Worm (Caenorhabditis elegans): ENCODE data around the gene ugt-49.

Gene ugt-49

DNA sequence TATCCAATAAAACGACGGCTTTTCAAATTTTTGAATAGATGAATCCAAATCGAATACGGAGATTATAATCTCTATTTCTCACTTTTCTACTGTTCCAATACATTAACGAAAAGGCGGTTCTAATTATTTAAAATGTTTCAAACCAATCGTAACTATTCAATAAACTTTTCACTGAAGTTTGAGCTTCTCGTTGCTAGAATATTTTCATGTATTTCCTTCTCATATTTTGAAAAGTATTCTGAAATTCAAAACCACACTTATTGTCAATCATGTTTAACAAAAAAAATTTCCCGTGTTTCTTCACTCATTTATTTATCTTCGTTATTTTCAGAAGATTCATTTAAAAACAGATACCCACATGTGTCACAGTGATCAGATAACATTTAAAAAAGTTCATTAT lies 30.7 kb downstream of the ugt-49 start, which contains the start of gene F15H10.8:
Gene F15H10.8 (minus strand): TSS at position 101 of the 400 bp plus-strand sequence.
- TF ChIP-seq madf-6 (GFP tag; IDR thresholded peaks at IDR 0.05) (no peak), C17E4.6 (GFP tag; IDR thresholded peaks at IDR 0.05) (no peak), fkh-3 (tag; optimal IDR thresholded peaks at IDR 0.05) (no peak)

DNA sequence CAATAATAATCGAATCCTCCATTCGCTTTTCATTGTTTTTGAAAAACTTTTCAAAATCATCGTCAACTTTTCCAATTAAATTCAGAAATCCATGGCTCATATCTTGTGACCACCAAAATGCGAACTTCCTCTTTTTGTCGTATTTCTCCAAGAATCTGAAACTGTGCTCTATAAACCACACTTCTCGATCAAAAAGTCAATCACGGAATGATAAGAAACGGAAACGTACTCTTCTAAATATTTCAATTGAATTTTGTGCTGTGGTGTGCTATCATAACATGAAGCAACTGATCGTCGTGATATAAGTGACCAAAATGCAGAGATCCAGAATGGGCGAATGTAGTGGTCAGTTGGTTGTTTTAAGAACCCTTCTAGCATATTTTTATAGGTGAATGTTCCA lies 32.6 kb downstream of the ugt-49 start:
- TF ChIP-seq nhr-80 (tag; optimal IDR thresholded peaks at IDR 0.05) (peak; percentile 74), him-1 (tag; optimal IDR thresholded peaks at IDR 0.05) (no peak)

DNA sequence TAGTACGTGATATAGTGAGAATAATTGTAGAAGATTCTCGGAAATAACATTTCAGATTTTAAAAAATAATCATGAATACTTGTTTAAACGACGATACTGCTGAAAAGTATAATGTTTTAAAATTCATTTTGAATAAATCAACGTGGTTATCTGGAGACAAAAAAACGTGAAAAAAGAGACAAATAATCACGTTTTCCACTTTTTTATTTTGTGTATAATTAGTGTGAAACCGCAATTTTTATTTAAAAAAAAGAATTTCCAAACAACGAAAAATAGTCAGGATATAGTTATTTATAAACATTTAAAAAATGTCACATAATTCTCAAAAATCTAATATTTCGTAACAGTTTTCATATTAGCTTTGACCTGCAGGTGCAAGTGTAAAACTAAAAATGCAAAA lies 34.2 kb downstream of the ugt-49 start, which contains the start of gene F15H10.7:
Gene F15H10.7 (minus strand): TSS at position 101 of the 400 bp plus-strand sequence.
- TF ChIP-seq egl-18 (GFP tag; IDR thresholded peaks at IDR 0.05) (no peak), somi-1 (GFP tag; optimal IDR thresholded peaks at IDR 0.05) (no peak), rec-8 (tag; optimal IDR thresholded peaks at IDR 0.05) (no peak), F23B12.7 (tag; optimal IDR thresholded peaks at IDR 0.05; ENCODE audit: insufficient read depth) (no peak), him-1 (tag; optimal IDR thresholded peaks at IDR 0.05) (no peak), egrh-3 (GFP tag; IDR thresholded peaks at IDR 0.05) (no peak), F55B11.4 (tag; optimal IDR thresholded peaks at IDR 0.05; ENCODE audit: borderline replicate concordance, insufficient read depth) (no peak), C17E4.6 (GFP tag; IDR thresholded peaks at IDR 0.05) (no peak), lsy-27 (tag; optimal IDR thresholded peaks at IDR 0.05; ENCODE audit: borderline replicate concordance, insufficient read depth) (no peak)

DNA sequence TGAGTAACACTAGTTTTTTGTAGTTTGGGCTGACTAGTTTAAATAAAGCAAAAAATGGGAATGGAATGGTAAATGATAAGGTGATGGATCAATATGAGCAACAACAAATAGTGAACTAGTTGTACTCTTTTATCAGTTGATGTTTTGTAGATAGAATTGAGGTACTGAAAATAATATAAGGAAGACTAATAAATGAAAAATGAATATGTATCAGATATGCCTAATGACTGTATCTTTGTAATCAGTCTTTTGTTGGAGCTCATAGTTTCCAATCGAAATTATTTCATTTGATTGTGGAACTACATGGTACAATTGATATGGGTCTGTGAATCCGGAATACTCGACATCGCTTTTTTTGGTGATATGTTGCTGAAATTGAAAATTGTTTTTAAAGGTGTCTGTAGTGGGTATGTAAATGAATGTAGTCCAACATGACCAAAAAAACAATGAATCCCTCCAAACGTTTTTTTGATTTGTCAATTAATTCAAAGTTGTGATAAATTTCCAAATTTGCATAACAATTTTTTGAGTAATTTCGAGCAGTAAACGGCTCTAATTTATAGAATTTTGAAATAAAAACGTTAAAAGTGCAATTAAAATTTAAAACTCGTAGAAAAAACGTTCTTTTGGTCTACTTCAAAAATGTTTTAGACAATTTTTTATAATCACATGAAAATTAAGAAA lies 38.1 kb downstream of the ugt-49 start, which contains the start of gene F15H10.12:
Gene F15H10.12 (minus strand): TSS at position 51 of the 684 bp plus-strand sequence.
- TF ChIP-seq F49E8.2 (tag; optimal IDR thresholded peaks at IDR 0.05; ENCODE audit: insufficient read depth) (no peak), chd-7 (tag; optimal IDR thresholded peaks at IDR 0.05) (no peak), attf-6 (GFP tag; IDR thresholded peaks at IDR 0.05) (no peak), ama-1 (optimal IDR thresholded peaks at IDR 0.05) (no peak), ama-1 (GFP tag; optimal IDR thresholded peaks at IDR 0.05) (no peak), hlh-12 (tag; optimal IDR thresholded peaks at IDR 0.05) (no peak)

DNA sequence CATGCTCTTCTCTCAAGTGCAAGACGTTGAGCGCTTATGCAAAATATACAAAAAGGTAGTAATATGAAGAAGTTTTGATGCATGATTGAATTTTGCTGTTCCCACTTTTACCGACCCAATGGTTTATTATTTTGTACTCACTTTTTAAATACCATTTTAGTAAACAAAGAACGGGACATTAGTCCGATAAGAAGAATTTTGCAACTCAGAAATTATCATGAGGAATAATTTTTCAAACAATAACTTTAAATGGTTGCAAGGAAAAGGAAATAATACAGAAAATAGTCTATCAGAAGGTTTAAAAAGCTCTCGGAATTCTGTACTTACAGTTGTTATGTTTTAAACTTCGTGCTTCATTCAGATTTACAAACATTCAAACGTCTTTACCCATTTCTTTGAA lies 42.5 kb downstream of the ugt-49 start, which contains the start of gene F15H10.9:
Gene F15H10.9 (minus strand): TSS at position 101 of the 400 bp plus-strand sequence.
- TF ChIP-seq tbp1 (GFP tag; optimal IDR thresholded peaks at IDR 0.05) (no peak), nhr-179 (tag; optimal IDR thresholded peaks at IDR 0.05) (no peak), ccch-3 (GFP tag; optimal IDR thresholded peaks at IDR 0.05) (no peak), mxl-1 (tag; optimal IDR thresholded peaks at IDR 0.05) (no peak), dox-1 (GFP tag; IDR thresholded peaks at IDR 0.05) (no peak), lir-1 (GFP tag; conservative IDR thresholded peaks at IDR 0.05) (no peak), snpc-1.3 (tag; optimal IDR thresholded peaks at IDR 0.05; ENCODE audit: insufficient read depth) (no peak), ceh-58 (GFP tag; IDR thresholded peaks at IDR 0.05) (no peak), nfya-1 (tag; optimal IDR thresholded peaks at IDR 0.05; ENCODE audit: borderline replicate concordance, insufficient read depth) (no peak), K12H6.12 (tag; optimal IDR thresholded peaks at IDR 0.05) (no peak), pbrm-1 (GFP tag; IDR thresholded peaks at IDR 0.05) (no peak), sdz-38 (tag; optimal IDR thresholded peaks at IDR 0.05) (no peak), F23B12.7 (tag; optimal IDR thresholded peaks at IDR 0.05; ENCODE audit: insufficient read depth) (no peak), hmg-1.2 (GFP tag; IDR thresholded peaks at IDR 0.05) (no peak), atf-7 (tag; optimal IDR thresholded peaks at IDR 0.05) (no peak), tlf-1 (GFP tag; optimal IDR thresholded peaks at IDR 0.05) (no peak), snpc-3.4 (tag; optimal IDR thresholded peaks at IDR 0.05) (no peak), ekl-4 (GFP tag; IDR thresholded peaks at IDR 0.05) (no peak), attf-6 (GFP tag; IDR thresholded peaks at IDR 0.05) (no peak)

All from whole organism, young adult.